Fruit fly (Drosophila melanogaster) whole organism, adult: ENCODE results near the gene CG5418.
A peak's percentile ranks its signal among the peaks of the same experiment; 100 is the strongest.

ENCODE experiments used
- CG11617 ChIP-seq: fragments of 200-800 bp; sonication (Bioruptor generic); optimal IDR thresholded peaks from 2 replicates; lab custom pipeline; 2017; ENCODE audit warnings: mild to moderate bottlenecking, missing biosample characterization, missing genetic modification reagents, missing genetic modification characterization
- CG12768 ChIP-seq: fragments of 200-800 bp; sonication (Bioruptor generic); optimal IDR thresholded peaks from 2 replicates; lab custom pipeline; 2017; ENCODE audit warnings: missing biosample characterization, missing genetic modification characterization, mild to moderate bottlenecking, moderate library complexity, missing genetic modification reagents
- CG14711 ChIP-seq: fragments of 200-800 bp; sonication (Bioruptor generic); optimal IDR thresholded peaks from 2 replicates; lab custom pipeline; 2018; ENCODE audit warnings: missing biosample characterization, mild to moderate bottlenecking, missing genetic modification characterization, moderate library complexity
- CG1620 ChIP-seq: fragments of 200-800 bp; sonication (Bioruptor generic); optimal IDR thresholded peaks from 2 replicates; lab custom pipeline; 2016; ENCODE audit warnings: missing biosample characterization, missing genetic modification characterization
- CG33017 ChIP-seq: fragments of 200-800 bp; sonication (Bioruptor generic); optimal IDR thresholded peaks from 2 replicates; lab custom pipeline; 2018; ENCODE audit warnings: missing biosample characterization, mild to moderate bottlenecking, missing genetic modification characterization, moderate library complexity
- CG5204 ChIP-seq: fragments of 200-800 bp; sonication (Bioruptor generic); optimal IDR thresholded peaks from 2 replicates; lab custom pipeline; 2016; ENCODE audit warnings: missing biosample characterization, missing genetic modification characterization
- CG7045 ChIP-seq: fragments of 200-800 bp; sonication (Bioruptor generic); optimal IDR thresholded peaks from 2 replicates; lab custom pipeline; 2017; ENCODE audit warnings: missing biosample characterization, mild to moderate bottlenecking, missing genetic modification characterization
- CG7101 ChIP-seq: fragments of 200-800 bp; sonication (Bioruptor generic); optimal IDR thresholded peaks from 2 replicates; lab custom pipeline; 2018; ENCODE audit warnings: missing biosample characterization, mild to moderate bottlenecking, missing genetic modification characterization, moderate library complexity
- Clk ChIP-seq: fragments of 200-800 bp; sonication (Bioruptor generic); optimal IDR thresholded peaks from 2 replicates; lab custom pipeline; 2017; ENCODE audit warnings: missing biosample characterization, missing genetic modification characterization
- Crg-1 ChIP-seq: fragments of 200-800 bp; sonication (Bioruptor generic); optimal IDR thresholded peaks from 2 replicates; lab custom pipeline; 2016; ENCODE audit warnings: missing biosample characterization, missing genetic modification characterization
- Hr96 ChIP-seq: fragments of 200-800 bp; sonication (Bioruptor generic); optimal IDR thresholded peaks from 2 replicates; lab custom pipeline; 2016; ENCODE audit warnings: missing biosample characterization, missing genetic modification characterization
- Mnt ChIP-seq: fragments of 200-800 bp; sonication (Bioruptor generic); optimal IDR thresholded peaks from 2 replicates; lab custom pipeline; 2016; ENCODE audit warnings: missing biosample characterization, mild to moderate bottlenecking, missing genetic modification characterization
- bab1 ChIP-seq: fragments of 200-800 bp; sonication (Bioruptor generic); optimal IDR thresholded peaks from 3 replicates; lab custom pipeline; 2019; ENCODE audit warnings: missing biosample characterization, mild to moderate bottlenecking, missing genetic modification characterization, moderate library complexity
- cic ChIP-seq: fragments of 200-800 bp; sonication (Bioruptor generic); optimal IDR thresholded peaks from 2 replicates; lab custom pipeline; 2017; ENCODE audit warnings: missing biosample characterization, mild to moderate bottlenecking, missing genetic modification characterization, moderate library complexity
- cnc ChIP-seq, 2 experiments: fragments of >200 bp; optimal IDR thresholded peaks; 2 replicates each; lab custom pipeline; 2017
- kay ChIP-seq: fragments of 200-800 bp; sonication (Bioruptor generic); peaks from one replicate; lab custom pipeline; 2016; ENCODE audit warnings: missing biosample characterization, missing genetic modification characterization, borderline replicate concordance
- ovo ChIP-seq: fragments of 200-800 bp; sonication (Bioruptor generic); optimal IDR thresholded peaks from 2 replicates; lab custom pipeline; 2016; ENCODE audit warnings: missing biosample characterization, missing genetic modification characterization
- pad ChIP-seq: fragments of 200-800 bp; sonication (Bioruptor generic); optimal IDR thresholded peaks from 3 replicates; lab custom pipeline; 2017; ENCODE audit warnings: missing biosample characterization, missing genetic modification characterization, mild to moderate bottlenecking, moderate library complexity, missing genetic modification reagents
- tj ChIP-seq: fragments of 200-800 bp; sonication (Bioruptor generic); optimal IDR thresholded peaks from 3 replicates; lab custom pipeline; 2017; ENCODE audit warnings: missing biosample characterization, mild to moderate bottlenecking, missing genetic modification characterization, moderate library complexity
- toe ChIP-seq: fragments of 200-800 bp; sonication (Bioruptor generic); optimal IDR thresholded peaks from 2 replicates; lab custom pipeline; 2016; ENCODE audit warnings: missing biosample characterization, missing genetic modification characterization

The CG5418 gene

dm6 chr2L:12433712-12434534 is 19.1 kb downstream of the CG5418 start, which contains the start of gene eRF3:
eRF3 (plus strand) TSS chr2L:12434452.
- TF ChIP-seq Crg-1, result peak; percentile 5
- peak; percentile 88 for TF ChIP-seq CG14711 (tag; lab: Kevin White, UChicago)
- TF ChIP-seq CG7045 (GFP tag; lab: Kevin White, UChicago), result peak; percentile 75
- TF ChIP-seq Clk (GFP tag; lab: Kevin White, UChicago), result peak; percentile 29
- peak; percentile 27 for TF ChIP-seq CG1620 (GFP tag; lab: Kevin White, UChicago)
- peak; percentile 56 for TF ChIP-seq Hr96 (GFP tag; lab: Kevin White, UChicago)
- TF ChIP-seq ovo, result peak; percentile 61
- no peak for TF ChIP-seq kay (GFP tag; lab: Kevin White, UChicago)
- TF ChIP-seq cnc (optimal IDR thresholded peaks at IDR 0.05; lab: Kevin White, UChicago), result no peak
- TF ChIP-seq Mnt (GFP tag; lab: Kevin White, UChicago), result peak; percentile 45
- TF ChIP-seq CG12768 (GFP tag; lab: Kevin White, UChicago), result peak; percentile 67
- peak; percentile 65 for TF ChIP-seq toe (GFP tag; lab: Kevin White, UChicago)
- TF ChIP-seq pad, result peak; percentile 45
- TF ChIP-seq CG7101 (tag; lab: Kevin White, UChicago), result peak; percentile 87
- TF ChIP-seq cic, result no peak
- peak; percentile 83 for TF ChIP-seq CG11617 (GFP tag; lab: Kevin White, UChicago)
- TF ChIP-seq tj (GFP tag; lab: Kevin White, UChicago), result peak; percentile 41
- peak; percentile 82 for TF ChIP-seq bab1
- TF ChIP-seq CG5204 (GFP tag; lab: Kevin White, UChicago), result no peak
- TF ChIP-seq CG33017, result peak; percentile 82

DNA sequence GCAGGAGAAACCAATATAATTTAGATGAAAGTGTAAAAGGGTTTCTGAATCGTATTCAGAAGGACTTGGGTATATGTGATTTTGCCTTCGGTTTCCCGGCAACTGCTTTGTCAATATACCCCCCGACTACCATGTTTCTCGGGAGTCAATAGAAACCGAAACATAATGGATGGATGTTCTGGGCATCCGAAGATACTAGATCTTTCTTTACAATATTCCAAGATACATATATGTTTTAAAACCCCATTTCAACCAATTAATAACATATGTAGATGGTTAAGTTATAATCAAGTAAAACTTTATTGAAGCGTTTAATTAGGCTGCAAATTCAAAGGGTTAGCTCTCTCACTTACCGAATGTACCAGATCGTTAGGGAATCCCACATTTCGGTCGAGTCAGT is 22.2 kb downstream of the CG5418 start, which contains the start of gene CG5435:
Gene CG5435, minus strand, starts transcription at position 101 of the 400 bp plus-strand sequence.
- TF ChIP-seq CG5204 (GFP tag; lab: Kevin White, UChicago) (no peak), CG7045 (GFP tag; lab: Kevin White, UChicago) (no peak)

DNA sequence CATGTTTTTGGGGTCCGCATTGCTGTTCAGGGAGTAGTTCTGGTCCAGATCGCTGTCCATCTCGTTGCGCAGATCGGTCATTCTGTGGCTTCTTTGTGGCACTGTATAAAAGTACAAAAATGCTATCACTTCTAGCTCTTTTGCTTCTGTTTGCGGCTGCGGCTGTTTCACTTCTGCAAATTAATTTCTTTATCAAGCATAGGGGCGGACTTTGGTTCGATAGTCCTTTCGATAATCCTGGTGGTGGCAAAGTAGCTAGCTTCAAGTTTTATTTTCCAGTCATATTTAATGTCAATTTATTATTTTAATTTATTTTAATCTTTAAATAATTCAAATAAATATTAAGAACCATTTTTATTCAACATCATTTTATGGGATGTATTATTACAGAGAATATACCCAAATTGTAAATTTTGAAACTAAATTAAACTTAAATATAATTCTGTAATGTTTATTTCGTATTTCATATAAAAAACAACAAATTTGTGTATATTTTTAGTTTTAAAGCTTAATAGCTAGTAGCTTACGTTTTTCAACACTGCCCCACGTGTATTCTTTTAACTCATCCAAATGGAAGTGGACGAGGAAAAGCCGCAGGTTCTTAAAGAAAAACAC is 25.4 kb downstream of the CG5418 start, which contains the start of the genes CG5446 and Trm1:
Gene CG5446, minus strand, starts transcription at position 223 of the 615 bp plus-strand sequence.
Gene Trm1, plus strand, starts transcription at position 542 of the 615 bp plus-strand sequence.
- TF ChIP-seq kay (GFP tag; lab: Kevin White, UChicago) (no peak), CG1620 (GFP tag; lab: Kevin White, UChicago) (no peak), CG12768 (GFP tag; lab: Kevin White, UChicago) (peak; percentile 74), Mnt (GFP tag; lab: Kevin White, UChicago) (peak; percentile 54), Clk (GFP tag; lab: Kevin White, UChicago) (no peak), CG7101 (tag; lab: Kevin White, UChicago) (peak; percentile 89), cnc (optimal IDR thresholded peaks at IDR 0.05; lab: Kevin White, UChicago) (no peak), cic (peak; percentile 46), CG14711 (tag; lab: Kevin White, UChicago) (peak; percentile 83), CG7045 (GFP tag; lab: Kevin White, UChicago) (peak; percentile 70), tj (GFP tag; lab: Kevin White, UChicago) (peak; percentile 55), Crg-1 (peak; percentile 29), pad (peak; percentile 52), CG11617 (GFP tag; lab: Kevin White, UChicago) (peak; percentile 89), CG33017 (peak; percentile 88), bab1 (peak; percentile 50)

DNA sequence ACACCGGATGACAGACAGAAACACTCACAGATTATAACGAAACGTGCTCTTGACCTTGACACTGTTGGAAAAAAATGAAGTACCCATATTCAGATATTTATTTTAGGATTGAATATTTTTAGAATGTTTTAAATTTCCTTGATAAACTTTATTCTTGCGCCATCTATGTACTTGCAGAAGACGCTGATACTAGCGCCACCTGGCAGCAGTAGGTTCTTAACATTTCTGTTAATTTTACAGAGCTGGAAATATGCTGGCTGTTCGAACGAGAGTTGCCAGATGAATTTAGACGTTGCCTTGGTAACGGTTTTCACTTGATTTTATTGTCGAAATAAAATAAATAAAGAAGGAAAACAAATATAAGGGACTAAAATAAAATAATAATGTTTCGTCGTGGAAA is 28.5 kb downstream of the CG5418 start, which contains the start of gene Fam92:
Gene Fam92, plus strand, starts transcription at position 350 of the 400 bp plus-strand sequence.
- TF ChIP-seq CG1620 (GFP tag; lab: Kevin White, UChicago) (peak; percentile 37), bab1 (peak; percentile 39), CG5204 (GFP tag; lab: Kevin White, UChicago) (no peak), Clk (GFP tag; lab: Kevin White, UChicago) (no peak), CG7045 (GFP tag; lab: Kevin White, UChicago) (no peak), Mnt (GFP tag; lab: Kevin White, UChicago) (peak; percentile 33), toe (GFP tag; lab: Kevin White, UChicago) (no peak), Hr96 (GFP tag; lab: Kevin White, UChicago) (no peak), kay (GFP tag; lab: Kevin White, UChicago) (no peak), CG7101 (tag; lab: Kevin White, UChicago) (peak; percentile 54), CG33017 (no peak), ovo (no peak), cnc (optimal IDR thresholded peaks at IDR 0.05; lab: Kevin White, UChicago) (no peak), CG12768 (GFP tag; lab: Kevin White, UChicago) (no peak), CG14711 (tag; lab: Kevin White, UChicago) (no peak), tj (GFP tag; lab: Kevin White, UChicago) (no peak), CG11617 (GFP tag; lab: Kevin White, UChicago) (no peak), cic (peak; percentile 37), pad (peak; percentile 16), Crg-1 (peak; percentile 30)

DNA sequence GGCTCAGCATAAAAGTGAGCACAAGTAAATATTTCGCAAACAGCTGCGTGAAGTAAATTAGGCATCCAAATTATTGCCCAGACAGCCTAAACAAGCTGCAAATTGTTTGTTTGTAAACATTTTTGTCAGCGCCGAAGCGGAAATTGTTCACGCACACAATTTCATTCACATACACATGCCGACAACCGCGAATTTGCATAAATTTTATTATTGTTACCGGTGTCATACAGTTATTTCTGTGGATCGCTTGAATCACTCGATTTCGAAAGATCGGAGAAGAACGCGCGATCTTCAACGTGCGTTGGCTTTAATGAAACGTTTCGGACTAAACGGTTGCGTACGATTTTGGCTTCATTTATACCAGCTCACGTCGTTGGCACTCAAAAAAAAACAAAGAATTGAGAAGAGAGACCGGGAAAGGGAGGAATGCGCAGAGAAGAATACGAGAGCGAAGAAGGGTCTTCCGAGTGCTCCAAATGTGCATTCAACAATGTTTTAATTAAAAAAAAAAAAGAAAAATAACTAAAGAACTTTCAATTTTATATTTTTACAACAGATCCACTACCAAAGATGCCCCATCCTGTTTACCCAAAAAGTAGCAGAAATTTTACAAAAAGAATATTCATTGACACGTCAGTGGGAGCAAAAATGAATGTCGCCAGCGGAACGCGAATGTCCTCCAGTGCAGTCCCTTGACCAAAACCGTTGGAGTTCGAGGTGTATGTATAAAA is 29.8 kb downstream of the CG5418 start, which contains the start of gene vir-1:
Gene vir-1, minus strand, starts transcription at position 334 of the 731 bp plus-strand sequence.
- TF ChIP-seq Clk (GFP tag; lab: Kevin White, UChicago), result no peak
- TF ChIP-seq CG11617 (GFP tag; lab: Kevin White, UChicago), result no peak
- no peak for TF ChIP-seq CG7045 (GFP tag; lab: Kevin White, UChicago)
- TF ChIP-seq Mnt (GFP tag; lab: Kevin White, UChicago), result no peak
- TF ChIP-seq cic, result no peak
- TF ChIP-seq CG14711 (tag; lab: Kevin White, UChicago), result no peak
- no peak for TF ChIP-seq toe (GFP tag; lab: Kevin White, UChicago)
- TF ChIP-seq CG12768 (GFP tag; lab: Kevin White, UChicago), result no peak
- TF ChIP-seq cnc (optimal IDR thresholded peaks at IDR 0.05; lab: Kevin White, UChicago), result no peak
